Worm (Caenorhabditis elegans): ENCODE results near the gene C53D6.7.

The C53D6.7 gene

ce11 chrIV:9074244-9074723 lies 37.3 kb upstream of the C53D6.7 start, which contains the start of gene mppb-1 (continued):
- TF ChIP-seq gei-8 (GFP tag; optimal IDR thresholded peaks at IDR 0.05), result no peak
- peak; percentile 79 for TF ChIP-seq dmd-6 (GFP tag; IDR thresholded peaks at IDR 0.05)
- TF ChIP-seq nhr-237 (tag; optimal IDR thresholded peaks at IDR 0.05), result no peak
- no peak for TF ChIP-seq zip-11 (GFP tag; IDR thresholded peaks at IDR 0.05)
- peak; percentile 97 for TF ChIP-seq dpl-1 (GFP tag; optimal IDR thresholded peaks at IDR 0.05)
- TF ChIP-seq ztf-7 (tag; optimal IDR thresholded peaks at IDR 0.05), result peak; percentile 38
- TF ChIP-seq egl-27 (tag; optimal IDR thresholded peaks at IDR 0.05), result no peak
- no peak for TF ChIP-seq unc-62 (GFP tag; optimal IDR thresholded peaks at IDR 0.05 in 1 of 2)
- TF ChIP-seq unc-62 (tag; optimal IDR thresholded peaks at IDR 0.05), result no peak
- TF ChIP-seq spr-1 (tag; optimal IDR thresholded peaks at IDR 0.05), result no peak
- TF ChIP-seq saeg-2 (GFP tag; IDR thresholded peaks at IDR 0.05), result no peak
- TF ChIP-seq dmd-8 (GFP tag; IDR thresholded peaks at IDR 0.05), result no peak
- TF ChIP-seq aha-1 (tag), result peak; percentile 48
- TF ChIP-seq ces-1 (GFP tag; optimal IDR thresholded peaks at IDR 0.05), result no peak
- TF ChIP-seq nhr-6 (tag; optimal IDR thresholded peaks at IDR 0.05), result no peak
- no peak for TF ChIP-seq set-16 (GFP tag; IDR thresholded peaks at IDR 0.05)
- TF ChIP-seq lin-13 (GFP tag; optimal IDR thresholded peaks at IDR 0.05), result no peak
- no peak for TF ChIP-seq arid-1 (GFP tag; conservative IDR thresholded peaks at IDR 0.05)
- TF ChIP-seq vab-7 (GFP tag; IDR thresholded peaks at IDR 0.05), result no peak
- peak; percentile 67; the same call in 1 of the 2 replicates for TF ChIP-seq D1046.2 (GFP tag; IDR thresholded peaks at IDR 0.05)
- TF ChIP-seq nhr-42 (GFP tag; IDR thresholded peaks at IDR 0.05), result 0 out of 2 replicates have a peak, but pooled peaks have one; percentile 34
- no peak for TF ChIP-seq lin-15B (tag; optimal IDR thresholded peaks at IDR 0.05)
- TF ChIP-seq zag-1 (tag; optimal IDR thresholded peaks at IDR 0.05), result no peak
- TF ChIP-seq nhr-11 (tag; optimal IDR thresholded peaks at IDR 0.05), result no peak
- peak in 1 of 2 experiments; percentile 61 for TF ChIP-seq mdl-1 (tag; optimal IDR thresholded peaks at IDR 0.05)
- TF ChIP-seq F10B5.3 (tag; optimal IDR thresholded peaks at IDR 0.05), result no peak
- TF ChIP-seq ceh-44 (GFP tag; IDR thresholded peaks at IDR 0.05), result peak; percentile 84
- no peak for TF ChIP-seq zip-2 (tag; optimal IDR thresholded peaks at IDR 0.05)
- TF ChIP-seq nhr-48 (tag; optimal IDR thresholded peaks at IDR 0.05), result no peak
- TF ChIP-seq daf-12 (tag; optimal IDR thresholded peaks at IDR 0.05), result no peak
- peak; percentile 30 for TF ChIP-seq nhr-102 (tag; optimal IDR thresholded peaks at IDR 0.05)
- peak; percentile 72 for TF ChIP-seq hmg-1.1 (GFP tag; IDR thresholded peaks at IDR 0.05)
- TF ChIP-seq nhr-10 (tag; optimal IDR thresholded peaks at IDR 0.05), result no peak
- no peak for TF ChIP-seq spr-3 (GFP tag; optimal IDR thresholded peaks at IDR 0.05)
- 0 out of 2 replicates have a peak, but pooled peaks have one; percentile 53 for TF ChIP-seq tra-1 (GFP tag; IDR thresholded peaks at IDR 0.05)
- no peak for TF ChIP-seq F44E2.7 (GFP tag; IDR thresholded peaks at IDR 0.05)
- TF ChIP-seq pqm-1 (tag; optimal IDR thresholded peaks at IDR 0.05), result no peak
- no peak for TF ChIP-seq ZK546.5 (tag; optimal IDR thresholded peaks at IDR 0.05)
- no peak for TF ChIP-seq lin-1 (GFP tag; IDR thresholded peaks at IDR 0.05)
- TF ChIP-seq ztf-11 (tag; optimal IDR thresholded peaks at IDR 0.05), result no peak
- 0 out of 2 replicates have a peak, but pooled peaks have one; percentile 40 for TF ChIP-seq mdt-29 (GFP tag; IDR thresholded peaks at IDR 0.05)
- peak; percentile 71 for TF ChIP-seq lin-38 (GFP tag; IDR thresholded peaks at IDR 0.05)
- TF ChIP-seq skn-1 (tag; optimal IDR thresholded peaks at IDR 0.05), result no peak
- TF ChIP-seq F49E8.2 (tag; optimal IDR thresholded peaks at IDR 0.05; ENCODE audit: borderline replicate concordance), result no peak
- no peak for TF ChIP-seq daf-8 (GFP tag; IDR thresholded peaks at IDR 0.05)
- no peak for TF ChIP-seq nhr-77 (tag; optimal IDR thresholded peaks at IDR 0.05)
- no peak for TF ChIP-seq jun-1 (tag; optimal IDR thresholded peaks at IDR 0.05)
- no peak for TF ChIP-seq snpc-4 (tag; optimal IDR thresholded peaks at IDR 0.05)
- TF ChIP-seq ctbp-1 (GFP tag; IDR thresholded peaks at IDR 0.05), result 0 out of 2 replicates have a peak, but pooled peaks have one; percentile 34
- TF ChIP-seq tag-97 (GFP tag; IDR thresholded peaks at IDR 0.05), result no peak
- no peak for TF ChIP-seq ceh-32 (tag; optimal IDR thresholded peaks at IDR 0.05; ENCODE audit: poor library complexity)
- no peak for TF ChIP-seq nhr-25 (tag; optimal IDR thresholded peaks at IDR 0.05; ENCODE audit: borderline replicate concordance, insufficient read depth)
- no peak for TF ChIP-seq nhr-111 (GFP tag; optimal IDR thresholded peaks at IDR 0.05)

All from whole organism, L4 larva.